Fruit fly (Drosophila melanogaster): ENCODE data around the gene CG33170.

Gene CG33170

DNA sequence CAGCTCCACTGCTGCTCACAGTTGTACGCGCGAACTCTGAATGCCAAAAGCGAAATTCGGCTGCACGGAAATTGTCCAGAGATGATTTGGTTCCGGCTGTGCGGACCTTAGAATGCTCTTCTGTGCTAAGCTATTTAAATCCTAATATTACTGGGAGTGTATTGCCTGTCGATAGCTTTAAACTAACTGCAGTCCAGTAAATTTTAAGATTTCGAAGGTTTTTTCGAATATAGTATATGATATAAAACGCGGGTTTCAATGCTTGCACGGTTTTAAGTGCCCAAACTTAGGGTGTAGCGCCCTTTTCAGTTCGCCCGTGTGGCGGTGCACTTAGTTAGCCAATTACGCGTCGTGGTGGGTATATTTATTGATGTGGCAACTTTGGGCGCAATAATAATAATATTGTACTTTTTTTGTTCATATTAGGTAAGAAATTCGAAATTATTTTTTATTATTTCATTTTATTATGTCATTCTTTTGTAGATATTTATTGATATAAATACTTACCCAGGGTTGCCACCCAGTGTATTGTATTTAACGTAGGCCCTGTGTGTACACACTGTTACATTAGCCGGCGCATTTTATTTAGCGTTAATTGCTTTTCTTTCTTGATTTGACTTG lies 14.4 kb downstream of the CG33170 start, which contains the start of the genes Chro and Ssl1 (continued):
- TF ChIP-seq CG13123 (GFP tag; optimal IDR thresholded peaks at IDR 0.05), result peak; percentile 99
- peak; percentile 100 for TF ChIP-seq HmgD (GFP tag; optimal IDR thresholded peaks at IDR 0.05)
- TF ChIP-seq CG2678 (tag; optimal IDR thresholded peaks at IDR 0.05), result peak; percentile 100
- no peak for TF ChIP-seq chinmo (GFP tag; IDR thresholded peaks at IDR 0.05; ENCODE audit: partially characterized antibody)
- peak; percentile 100 for TF ChIP-seq org-1 (GFP tag; optimal IDR thresholded peaks at IDR 0.05)
- peak; percentile 100 for TF ChIP-seq CG10209 (GFP tag; optimal IDR thresholded peaks at IDR 0.05)
- peak; percentile 98 for TF ChIP-seq her (GFP tag; optimal IDR thresholded peaks at IDR 0.05)
- TF ChIP-seq Hmr (GFP tag; optimal IDR thresholded peaks at IDR 0.05), result peak; percentile 100
- TF ChIP-seq CG3726 (GFP tag; IDR thresholded peaks at IDR 0.05), result peak; percentile 100
- TF ChIP-seq CG7839 (tag; optimal IDR thresholded peaks at IDR 0.05), result peak; percentile 100
- peak; percentile 100 for TF ChIP-seq CG7556 (GFP tag; optimal IDR thresholded peaks at IDR 0.05)
- peak; percentile 100 for TF ChIP-seq CG16863 (GFP tag; optimal IDR thresholded peaks at IDR 0.05)
- peak; percentile 99 for TF ChIP-seq hkb (optimal IDR thresholded peaks at IDR 0.05)
- peak; percentile 100 for TF ChIP-seq hkb (GFP tag; IDR thresholded peaks at IDR 0.05)
- peak; percentile 99 for TF ChIP-seq odd (GFP tag; optimal IDR thresholded peaks at IDR 0.05)
- TF ChIP-seq Oaz (GFP tag; IDR thresholded peaks at IDR 0.05), result peak; percentile 100
- peak; percentile 100 for TF ChIP-seq CG6689 (GFP tag; IDR thresholded peaks at IDR 0.05)
- peak; percentile 100 for TF ChIP-seq Antp (GFP tag; optimal IDR thresholded peaks at IDR 0.05)
- peak; percentile 99 for TF ChIP-seq MBD-R2 (GFP tag; IDR thresholded peaks at IDR 0.05)
- peak; percentile 100 for TF ChIP-seq so (GFP tag; IDR thresholded peaks at IDR 0.05)
- TF ChIP-seq ara (GFP tag; IDR thresholded peaks at IDR 0.05), result peak; percentile 100
- TF ChIP-seq CG2116 (GFP tag; optimal IDR thresholded peaks at IDR 0.05), result peak; percentile 98
- peak; percentile 98 for TF ChIP-seq CkIIα-i1 (GFP tag; IDR thresholded peaks at IDR 0.05)
- TF ChIP-seq CG33557 (GFP tag; optimal IDR thresholded peaks at IDR 0.05), result peak; percentile 99
- peak; percentile 59 for TF ChIP-seq Dp (GFP tag; optimal IDR thresholded peaks at IDR 0.05)
- TF ChIP-seq Dip2 (GFP tag; IDR thresholded peaks at IDR 0.05), result peak; percentile 84
- TF ChIP-seq CG1647 (GFP tag; optimal IDR thresholded peaks at IDR 0.05), result peak; percentile 100
- TF ChIP-seq hb (GFP tag; IDR thresholded peaks at IDR 0.05; ENCODE audit: partially characterized antibody), result no peak
- TF ChIP-seq CG31388 (GFP tag; optimal IDR thresholded peaks at IDR 0.05), result peak; percentile 100
- peak; percentile 100 for TF ChIP-seq CHES-1-like (GFP tag; optimal IDR thresholded peaks at IDR 0.05)
- TF ChIP-seq CG15479 (GFP tag; optimal IDR thresholded peaks at IDR 0.05), result peak; percentile 92
- peak in 1 of 3 experiments; percentile 100 for TF ChIP-seq Stat92E (GFP tag; optimal IDR thresholded peaks at IDR 0.05)
- peak; percentile 96 for TF ChIP-seq CG15514 (GFP tag; optimal IDR thresholded peaks at IDR 0.05)
- peak; percentile 80 for TF ChIP-seq Sry-β (GFP tag; optimal IDR thresholded peaks at IDR 0.05)
- TF ChIP-seq CG18619 (GFP tag; optimal IDR thresholded peaks at IDR 0.05), result peak; percentile 100
- TF ChIP-seq CG11247 (GFP tag; IDR thresholded peaks at IDR 0.05), result peak; percentile 100
- TF ChIP-seq ttk (GFP tag; IDR thresholded peaks at IDR 0.05), result peak; percentile 100
- no peak for TF ChIP-seq inv (GFP tag; IDR thresholded peaks at IDR 0.05; ENCODE audit: partially characterized antibody)
- TF ChIP-seq CG10274 (GFP tag; optimal IDR thresholded peaks at IDR 0.05), result peak; percentile 100
- peak; percentile 100 for TF ChIP-seq Mrtf (GFP tag; IDR thresholded peaks at IDR 0.05)
- TF ChIP-seq al (GFP tag; IDR thresholded peaks at IDR 0.05), result peak; percentile 100
- TF ChIP-seq az2 (GFP tag; optimal IDR thresholded peaks at IDR 0.05), result peak; percentile 100
- peak; percentile 100 for TF ChIP-seq Atf3 (GFP tag; optimal IDR thresholded peaks at IDR 0.05)
- peak; percentile 99 for TF ChIP-seq onecut (GFP tag; IDR thresholded peaks at IDR 0.05)
- peak; percentile 99 to 100 for TF ChIP-seq bsh (GFP tag; optimal IDR thresholded peaks at IDR 0.05)
- peak; percentile 99 for TF ChIP-seq CG6175 (GFP tag; IDR thresholded peaks at IDR 0.05)
- TF ChIP-seq crp (GFP tag; optimal IDR thresholded peaks at IDR 0.05), result peak; percentile 60 to 83
- TF ChIP-seq Dad (GFP tag; optimal IDR thresholded peaks at IDR 0.05), result peak; percentile 100
- peak; percentile 100 for TF ChIP-seq CG32772 (GFP tag; IDR thresholded peaks at IDR 0.05)
- peak; percentile 100 for TF ChIP-seq btn (GFP tag; optimal IDR thresholded peaks at IDR 0.05)

All from whole organism, embryonic.